Worm (Caenorhabditis elegans): ENCODE results near the gene vha-4.

The vha-4 gene

ce11 chrII:7870632-7871031 is 8.5 kb downstream of the vha-4 start:
- TF ChIP-seq dsc-1 (tag; optimal IDR thresholded peaks at IDR 0.05) (no peak), hpl-2 (GFP tag; optimal IDR thresholded peaks at IDR 0.05) (no peak), vab-15 (tag; optimal IDR thresholded peaks at IDR 0.05) (peak; percentile 16), C16A3.4 (tag; optimal IDR thresholded peaks at IDR 0.05) (peak; percentile 76), irx-1 (tag; optimal IDR thresholded peaks at IDR 0.05) (no peak), zag-1 (tag; optimal IDR thresholded peaks at IDR 0.05) (no peak), nhr-11 (tag; optimal IDR thresholded peaks at IDR 0.05) (no peak), ama-1 (optimal IDR thresholded peaks at IDR 0.05) (no peak), ceh-88 (GFP tag; IDR thresholded peaks at IDR 0.05) (no peak), jun-1 (tag; optimal IDR thresholded peaks at IDR 0.05) (no peak), rnt-1 (tag; optimal IDR thresholded peaks at IDR 0.05) (peak; percentile 48), unc-98 (GFP tag; IDR thresholded peaks at IDR 0.05) (no peak), nhr-28 (tag; optimal IDR thresholded peaks at IDR 0.05) (no peak), ztf-4 (tag; optimal IDR thresholded peaks at IDR 0.05) (no peak), nhr-76 (tag; optimal IDR thresholded peaks at IDR 0.05) (no peak), nhr-84 (tag; optimal IDR thresholded peaks at IDR 0.05) (no peak), sptf-1 (tag; optimal IDR thresholded peaks at IDR 0.05) (no peak), swsn-7 (tag; optimal IDR thresholded peaks at IDR 0.05) (no peak), hlh-17 (GFP tag; optimal IDR thresholded peaks at IDR 0.05; ENCODE audit: borderline replicate concordance) (no peak), mef-2 (tag; optimal IDR thresholded peaks at IDR 0.05) (no peak), fos-1 (tag; optimal IDR thresholded peaks at IDR 0.05) (no peak), egl-27 (tag; optimal IDR thresholded peaks at IDR 0.05) (no peak), nhr-85 (tag) (peak; percentile 14), snpc-4 (tag; optimal IDR thresholded peaks at IDR 0.05) (peak; percentile 33), C34B4.2 (tag; optimal IDR thresholded peaks at IDR 0.05) (no peak), nhr-47 (tag; optimal IDR thresholded peaks at IDR 0.05) (peak; percentile 30), xbp-1 (tag; optimal IDR thresholded peaks at IDR 0.05) (peak; percentile 35), Y116A8C.19 (tag; optimal IDR thresholded peaks at IDR 0.05; ENCODE audit: borderline replicate concordance) (no peak), C04F5.9 (tag; optimal IDR thresholded peaks at IDR 0.05) (no peak), unc-30 (tag; optimal IDR thresholded peaks at IDR 0.05) (no peak), elt-2 (tag; optimal IDR thresholded peaks at IDR 0.05) (no peak), mab-9 (GFP tag; IDR thresholded peaks at IDR 0.05) (no peak), nhr-90 (tag; optimal IDR thresholded peaks at IDR 0.05; ENCODE audit: poor library complexity) (no peak), unc-62 (GFP tag; optimal IDR thresholded peaks at IDR 0.05) (no peak), lin-13 (GFP tag; optimal IDR thresholded peaks at IDR 0.05) (peak; percentile 17), aha-1 (tag; optimal IDR thresholded peaks at IDR 0.05) (no peak), unc-86 (tag; optimal IDR thresholded peaks at IDR 0.05) (no peak), nhr-20 (tag; optimal IDR thresholded peaks at IDR 0.05) (peak; percentile 52), pag-3 (tag; optimal IDR thresholded peaks at IDR 0.05; ENCODE audit: borderline replicate concordance, insufficient read depth) (peak; percentile 87), elt-3 (tag; optimal IDR thresholded peaks at IDR 0.05) (no peak), lin-14 (GFP tag; optimal IDR thresholded peaks at IDR 0.05) (no peak), zip-4 (GFP tag; optimal IDR thresholded peaks at IDR 0.05) (no peak), lin-15B (tag; optimal IDR thresholded peaks at IDR 0.05) (peak; percentile 44), pqm-1 (tag; optimal IDR thresholded peaks at IDR 0.05) (no peak), dpl-1 (GFP tag; optimal IDR thresholded peaks at IDR 0.05) (peak; percentile 19 to 68 (median 59)), lin-35 (GFP tag; optimal IDR thresholded peaks at IDR 0.05) (peak; percentile 65 to 81), ceh-8 (GFP tag; optimal IDR thresholded peaks at IDR 0.05) (no peak), tbx-2 (tag; optimal IDR thresholded peaks at IDR 0.05) (peak; percentile 33), ces-1 (GFP tag; optimal IDR thresholded peaks at IDR 0.05) (no peak), blmp-1 (tag; optimal IDR thresholded peaks at IDR 0.05) (peak; percentile 54), skn-1 (tag; optimal IDR thresholded peaks at IDR 0.05) (peak; percentile 10), nhr-237 (tag; optimal IDR thresholded peaks at IDR 0.05) (no peak), ztf-11 (tag; optimal IDR thresholded peaks at IDR 0.05) (no peak), grh-1 (GFP tag; IDR thresholded peaks at IDR 0.05) (no peak)
